Worm (Caenorhabditis elegans) whole organism, L4 larva: ENCODE data around the gene K07F5.16.

ENCODE experiments used
- D1046.2 ChIP-seq: fragments of 200-800 bp; sonication (Bioruptor generic); IDR thresholded peaks from 2 replicates; pipeline ENCODE4 v1.3.6; 2022; ENCODE audit warnings: missing genetic modification characterization, missing compliant biosample characterization
- F44E2.7 ChIP-seq: fragments of 200-800 bp; sonication (Bioruptor generic); IDR thresholded peaks from 2 replicates; pipeline ENCODE4 v2.1.2; 2022; ENCODE audit warnings: missing genetic modification characterization, missing compliant biosample characterization
- T20F7.1 ChIP-seq: fragments of 200-800 bp; sonication (Bioruptor generic); optimal IDR thresholded peaks from 2 replicates; lab custom pipeline; 2018; ENCODE audit warnings: mild to moderate bottlenecking, missing genetic modification characterization, missing compliant biosample characterization
- T26A8.4 ChIP-seq: fragments of 200-800 bp; sonication (Bioruptor generic); IDR thresholded peaks from 2 replicates; pipeline ENCODE4 v1.3.6; 2022; ENCODE audit warnings: missing genetic modification characterization, missing compliant biosample characterization
- Y105C5A.15 ChIP-seq: fragments of 200-800 bp; sonication (Bioruptor generic); IDR thresholded peaks from 2 replicates; pipeline ENCODE4 v1.3.6; 2022; ENCODE audit warnings: missing genetic modification characterization, missing compliant biosample characterization
- aha-1 ChIP-seq: fragments of 150-350 bp; peaks from one replicate; lab custom pipeline; 2014; ENCODE audit warnings: missing biosample characterization, missing genetic modification characterization
- aly-2 ChIP-seq: sonication (generic microtip); optimal IDR thresholded peaks from 2 replicates; lab custom pipeline; 2018; ENCODE audit warnings: missing biosample characterization, missing genetic modification characterization
- arid-1 ChIP-seq: fragments of 200-800 bp; sonication (Bioruptor generic); conservative IDR thresholded peaks from 2 replicates; pipeline ENCODE4 v1.3.6; 2022; ENCODE audit warnings: missing genetic modification reagents, missing genetic modification characterization, missing compliant biosample characterization
- ceh-20 ChIP-seq: fragments of 200-800 bp; sonication (Bioruptor generic); IDR thresholded peaks from 2 replicates; pipeline ENCODE4 v1.3.6; 2022; ENCODE audit warnings: missing genetic modification reagents, missing genetic modification characterization, missing compliant biosample characterization
- ceh-28 ChIP-seq: fragments of 150-350 bp; optimal IDR thresholded peaks from 2 replicates; lab custom pipeline; 2014; ENCODE audit warnings: missing biosample characterization, missing genetic modification reagents, missing genetic modification characterization
- ceh-44 ChIP-seq: fragments of 200-800 bp; sonication (Bioruptor generic); IDR thresholded peaks from 2 replicates; pipeline ENCODE4 v1.3.6; 2022; ENCODE audit warnings: missing genetic modification reagents, missing genetic modification characterization, missing compliant biosample characterization
- ceh-62 ChIP-seq: sonication (generic microtip); optimal IDR thresholded peaks from 2 replicates; lab custom pipeline; 2017; ENCODE audit warnings: missing biosample characterization, missing genetic modification characterization
- ces-1 ChIP-seq: fragments of 150-350 bp; sonication (generic microtip); optimal IDR thresholded peaks from 4 replicates; lab custom pipeline; 2014; ENCODE audit warnings: missing biosample characterization, missing genetic modification reagents, missing genetic modification characterization
- cey-2 ChIP-seq: sonication (generic microtip); optimal IDR thresholded peaks from 3 replicates; lab custom pipeline; 2017; ENCODE audit warnings: missing genetic modification characterization, mild to moderate bottlenecking, missing compliant biosample characterization, antibody characterized with exemption, borderline replicate concordance; ENCODE audit not compliant: insufficient read depth
- ctbp-1 ChIP-seq: fragments of 200-800 bp; sonication (Bioruptor generic); IDR thresholded peaks from 2 replicates; pipeline ENCODE4 v1.3.6; 2022; ENCODE audit warnings: missing genetic modification reagents, missing genetic modification characterization, missing compliant biosample characterization
- daf-16 ChIP-seq, 3 experiments: sonication (generic microtip); optimal IDR thresholded peaks; 2 replicates each; lab custom pipeline; 2016 to 2017; ENCODE audit warnings: missing genetic modification characterization in 3 of 3, missing genetic modification reagents in 3 of 3, mild to moderate bottlenecking in 2 of 3, missing compliant biosample characterization in 2 of 3, missing biosample characterization in 1 of 3, moderate library complexity in 1 of 3
- daf-8 ChIP-seq: fragments of 200-800 bp; sonication (Bioruptor generic); IDR thresholded peaks from 2 replicates; pipeline ENCODE4 v1.3.6; 2022; ENCODE audit warnings: missing genetic modification characterization, missing compliant biosample characterization
- dmd-8 ChIP-seq: fragments of 200-800 bp; sonication (Bioruptor generic); IDR thresholded peaks from 2 replicates; pipeline ENCODE4 v1.3.6; 2022; ENCODE audit warnings: missing genetic modification characterization, missing compliant biosample characterization
- dmd-9 ChIP-seq: fragments of 200-800 bp; sonication (Bioruptor generic); IDR thresholded peaks from 2 replicates; pipeline ENCODE4 v1.3.6; 2022; ENCODE audit warnings: missing genetic modification reagents, missing genetic modification characterization, missing compliant biosample characterization
- dve-1 ChIP-seq: sonication (generic microtip); optimal IDR thresholded peaks from 2 replicates; lab custom pipeline; 2017; ENCODE audit warnings: antibody characterized with exemption, mild to moderate bottlenecking, missing genetic modification characterization, missing compliant biosample characterization; ENCODE audit not compliant: insufficient read depth
- egl-27 ChIP-seq: sonication (generic microtip); optimal IDR thresholded peaks from 3 replicates; lab custom pipeline; 2017; ENCODE audit warnings: missing biosample characterization, missing genetic modification reagents, missing genetic modification characterization
- egl-43 ChIP-seq: fragments of 200-800 bp; sonication (Bioruptor generic); IDR thresholded peaks from 2 replicates; pipeline ENCODE4 v1.3.6; 2022; ENCODE audit warnings: missing genetic modification reagents, missing genetic modification characterization, missing compliant biosample characterization
- gei-8 ChIP-seq: fragments of 200-800 bp; sonication (Bioruptor generic); optimal IDR thresholded peaks from 2 replicates; lab custom pipeline; 2018; ENCODE audit warnings: mild to moderate bottlenecking, missing genetic modification characterization, missing compliant biosample characterization
- hif-1 ChIP-seq, 2 experiments: sonication (generic microtip); optimal IDR thresholded peaks; 2 replicates each; lab custom pipeline; 2016 to 2017; ENCODE audit warnings: missing compliant biosample characterization in 2 of 2, missing genetic modification characterization in 2 of 2, missing genetic modification reagents in 2 of 2, missing genotype in 2 of 2, mild to moderate bottlenecking in 1 of 2
- hmg-1.1 ChIP-seq: fragments of 200-800 bp; sonication (Bioruptor generic); IDR thresholded peaks from 2 replicates; pipeline ENCODE4 v1.3.6; 2022; ENCODE audit warnings: missing genetic modification reagents, missing genetic modification characterization, missing compliant biosample characterization
- lin-1 ChIP-seq: fragments of 200-800 bp; sonication (Bioruptor generic); IDR thresholded peaks from 2 replicates; pipeline ENCODE4 v1.3.6; 2022; ENCODE audit warnings: missing genetic modification reagents, missing genetic modification characterization, missing compliant biosample characterization
- lin-15B ChIP-seq: fragments of 150-350 bp; sonication (generic microtip); optimal IDR thresholded peaks from 3 replicates; lab custom pipeline; 2014; ENCODE audit warnings: missing biosample characterization, missing genetic modification characterization
- lsy-2 ChIP-seq, 2 experiments: fragments of 150-350 bp in 1 of 2; sonication (generic microtip) in 1 of 2; optimal IDR thresholded peaks; 2 replicates each; lab custom pipeline; 2014 to 2017; ENCODE audit warnings: missing biosample characterization in 2 of 2, missing genetic modification characterization in 2 of 2
- mdl-1 ChIP-seq, 2 experiments: fragments of 150-350 bp in 1 of 2; sonication (generic microtip) in 1 of 2; optimal IDR thresholded peaks; 2 replicates each; lab custom pipeline; 2014 to 2017; ENCODE audit warnings: missing biosample characterization in 2 of 2, missing genetic modification characterization in 2 of 2
- mxl-2 ChIP-seq: fragments of 200-800 bp; sonication (Bioruptor generic); conservative IDR thresholded peaks from 2 replicates; pipeline ENCODE4 v1.3.6; 2022; ENCODE audit warnings: missing genetic modification reagents, missing genetic modification characterization, missing compliant biosample characterization
- mxl-3 ChIP-seq: fragments of 200-800 bp; sonication (Bioruptor generic); optimal IDR thresholded peaks from 2 replicates; lab custom pipeline; 2018; ENCODE audit warnings: mild to moderate bottlenecking, missing genetic modification characterization, missing compliant biosample characterization
- nhr-11 ChIP-seq: fragments of 150-350 bp; optimal IDR thresholded peaks from 2 replicates; lab custom pipeline; 2014; ENCODE audit warnings: missing biosample characterization, missing genetic modification characterization
- nhr-111 ChIP-seq: fragments of 200-800 bp; sonication (Bioruptor generic); optimal IDR thresholded peaks from 2 replicates; lab custom pipeline; 2018; ENCODE audit warnings: mild to moderate bottlenecking, missing genetic modification characterization, missing compliant biosample characterization
- nhr-25 ChIP-seq: sonication (generic microtip); optimal IDR thresholded peaks from 2 replicates; lab custom pipeline; 2017; ENCODE audit warnings: missing genetic modification characterization, mild to moderate bottlenecking, missing compliant biosample characterization, antibody characterized with exemption, moderate library complexity, borderline replicate concordance; ENCODE audit not compliant: insufficient read depth
- nhr-28 ChIP-seq: fragments of 150-350 bp; optimal IDR thresholded peaks from 2 replicates; lab custom pipeline; 2014; ENCODE audit warnings: missing biosample characterization, missing genetic modification characterization
- nhr-48 ChIP-seq: sonication (generic microtip); optimal IDR thresholded peaks from 2 replicates; lab custom pipeline; 2016; ENCODE audit warnings: mild to moderate bottlenecking, missing genetic modification characterization, missing compliant biosample characterization
- nhr-6 ChIP-seq: fragments of 150-350 bp; optimal IDR thresholded peaks from 2 replicates; lab custom pipeline; 2014; ENCODE audit warnings: missing biosample characterization, missing genetic modification characterization
- nhr-77 ChIP-seq: fragments of 150-350 bp; optimal IDR thresholded peaks from 2 replicates; lab custom pipeline; 2014; ENCODE audit warnings: missing biosample characterization, missing genetic modification characterization
- php-3 ChIP-seq: fragments of 200-800 bp; sonication (Bioruptor generic); IDR thresholded peaks from 2 replicates; pipeline ENCODE4 v1.3.6; 2022; ENCODE audit warnings: missing genetic modification reagents, missing genetic modification characterization, missing compliant biosample characterization
- rbr-2 ChIP-seq: sonication (generic microtip); optimal IDR thresholded peaks from 2 replicates; lab custom pipeline; 2016; ENCODE audit warnings: missing genotype, missing genetic modification characterization, missing compliant biosample characterization
- saeg-2 ChIP-seq: fragments of 200-800 bp; sonication (Bioruptor generic); IDR thresholded peaks from 2 replicates; pipeline ENCODE4 v1.3.6; 2022; ENCODE audit warnings: missing genetic modification reagents, missing genetic modification characterization, missing compliant biosample characterization
- set-16 ChIP-seq: fragments of 200-800 bp; sonication (Bioruptor generic); IDR thresholded peaks from 2 replicates; pipeline ENCODE4 v1.3.6; 2022; ENCODE audit warnings: missing genetic modification reagents, missing genetic modification characterization, missing compliant biosample characterization
- snpc-1.2 ChIP-seq: fragments of 200-800 bp; sonication (Bioruptor generic); IDR thresholded peaks from 2 replicates; pipeline ENCODE4 v1.3.6; 2022; ENCODE audit warnings: missing genetic modification reagents, missing genetic modification characterization, missing compliant biosample characterization
- spr-1 ChIP-seq: sonication (generic microtip); optimal IDR thresholded peaks from 2 replicates; lab custom pipeline; 2016; ENCODE audit warnings: mild to moderate bottlenecking, missing genetic modification characterization, missing compliant biosample characterization
- tra-1 ChIP-seq: fragments of 200-800 bp; sonication (Bioruptor generic); IDR thresholded peaks from 2 replicates; pipeline ENCODE4 v1.3.6; 2022; ENCODE audit warnings: missing genetic modification reagents, missing genetic modification characterization, missing compliant biosample characterization
- unc-39 ChIP-seq: sonication (generic microtip); optimal IDR thresholded peaks from 2 replicates; lab custom pipeline; 2017; ENCODE audit warnings: missing biosample characterization, missing genetic modification characterization
- unc-62 ChIP-seq, 3 experiments: fragments of 150-350 bp in 1 of 3; sonication (generic microtip); optimal IDR thresholded peaks in 2 of 3; peaks in 1 of 3; 1 replicate in 1 of 3; 2 replicates in 2 of 3; lab custom pipeline; 2014 to 2017; ENCODE audit warnings: missing biosample characterization in 3 of 3, missing genetic modification characterization in 3 of 3, missing genetic modification reagents in 3 of 3, missing genotype in 1 of 3
- zfp-3 ChIP-seq: fragments of 200-800 bp; sonication (Bioruptor generic); conservative IDR thresholded peaks from 2 replicates; pipeline ENCODE4 v1.3.6; 2022; ENCODE audit warnings: missing genetic modification reagents, missing genetic modification characterization, missing compliant biosample characterization
- zip-11 ChIP-seq: fragments of 200-800 bp; sonication (Bioruptor generic); IDR thresholded peaks from 2 replicates; pipeline ENCODE4 v1.3.6; 2022; ENCODE audit warnings: missing genetic modification characterization, missing compliant biosample characterization
- ztf-7 ChIP-seq: fragments of 150-350 bp; optimal IDR thresholded peaks from 2 replicates; lab custom pipeline; 2014; ENCODE audit warnings: missing biosample characterization, missing genetic modification characterization

K07F5.16 gene

ce11 chrIV:9867915-9868314, 4.0 kb downstream of the K07F5.16 start (continued):
- TF ChIP-seq lin-1 (no peak), zfp-3 (no peak), set-16 (GFP tag; lab: Robert Waterston, UW) (no peak), mdl-1 (tag; optimal IDR thresholded peaks at IDR 0.05; lab: Kevin White, UChicago) (peak in 1 of 2 experiments; percentile 72), hif-1 (tag; optimal IDR thresholded peaks at IDR 0.05; lab: Kevin White, UChicago) (no peak), ctbp-1 (GFP tag; lab: Robert Waterston, UW) (no peak), egl-27 (tag; lab: Kevin White, UChicago) (no peak), ceh-62 (tag; lab: Kevin White, UChicago) (no peak), dmd-8 (no peak), nhr-6 (tag; lab: Kevin White, UChicago) (no peak), rbr-2 (no peak), zip-11 (no peak), php-3 (no peak), D1046.2 (GFP tag; lab: Robert Waterston, UW) (no peak), nhr-111 (GFP tag; lab: Kevin White, UChicago) (no peak), nhr-28 (tag; lab: Kevin White, UChicago) (peak; percentile 92), ceh-20 (GFP tag; lab: Robert Waterston, UW) (peak; percentile 58; the same call in 1 of the 2 replicates), daf-16 (GFP tag; optimal IDR thresholded peaks at IDR 0.05; lab: Kevin White, UChicago) (no peak), daf-16 (tag; optimal IDR thresholded peaks at IDR 0.05; lab: Kevin White, UChicago) (no peak), mxl-3 (peak; percentile 86), lsy-2 (tag; optimal IDR thresholded peaks at IDR 0.05; lab: Kevin White, UChicago) (peak; percentile 5 to 79), egl-43 (GFP tag; lab: Robert Waterston, UW) (no peak), T26A8.4 (GFP tag; lab: Robert Waterston, UW) (no peak), aha-1 (tag; lab: Kevin White, UChicago) (peak; percentile 92), ces-1 (GFP tag; lab: Kevin White, UChicago) (no peak), T20F7.1 (peak; percentile 29), unc-39 (tag; lab: Kevin White, UChicago) (no peak), F44E2.7 (GFP tag; lab: Robert Waterston, UW) (no peak), nhr-48 (tag; lab: Kevin White, UChicago) (peak; percentile 98), daf-8 (GFP tag; lab: Robert Waterston, UW) (no peak), Y105C5A.15 (no peak), saeg-2 (GFP tag; lab: Robert Waterston, UW) (no peak), nhr-11 (tag; lab: Kevin White, UChicago) (peak; percentile 58), ceh-44 (GFP tag; lab: Robert Waterston, UW) (no peak), snpc-1.2 (GFP tag; lab: Robert Waterston, UW) (no peak), ceh-28 (tag; lab: Kevin White, UChicago) (no peak), dve-1 (peak; percentile 6), lin-15B (tag; lab: Kevin White, UChicago) (no peak), nhr-25 (tag; lab: Kevin White, UChicago) (peak; percentile 49), cey-2 (tag; lab: Kevin White, UChicago) (peak; percentile 94), mxl-2 (no peak), gei-8 (peak; percentile 75), arid-1 (no peak), aly-2 (tag; lab: Kevin White, UChicago) (no peak), dmd-9 (GFP tag; lab: Robert Waterston, UW) (no peak), tra-1 (GFP tag; lab: Robert Waterston, UW) (peak; percentile 24; the same call in 1 of the 2 replicates), spr-1 (tag; lab: Kevin White, UChicago) (no peak), nhr-77 (tag; lab: Kevin White, UChicago) (peak; percentile 12), hmg-1.1 (GFP tag; lab: Robert Waterston, UW) (no peak), ztf-7 (tag; lab: Kevin White, UChicago) (no peak), unc-62 (GFP tag; optimal IDR thresholded peaks at IDR 0.05 in 1 of 2; lab: Kevin White, UChicago) (peak in 1 of 2 experiments; percentile 98), unc-62 (tag; optimal IDR thresholded peaks at IDR 0.05; lab: Kevin White, UChicago) (no peak)
